Worm (Caenorhabditis elegans) whole organism, L1 larva: ENCODE measurements around the gene osm-3.
A peak's percentile ranks its signal among the peaks of the same experiment; 100 is the strongest.

Source experiments
- C16A3.4 ChIP-seq: fragments of 150-350 bp; optimal IDR thresholded peaks from 2 replicates; lab custom pipeline; 2014; ENCODE audit warnings: missing biosample characterization, missing genetic modification characterization
- C34B4.2 ChIP-seq: sonication (generic microtip); optimal IDR thresholded peaks from 2 replicates; lab custom pipeline; 2017; ENCODE audit warnings: mild to moderate bottlenecking, missing genetic modification characterization, missing compliant biosample characterization
- F16B12.6 ChIP-seq: fragments of 150-350 bp; optimal IDR thresholded peaks from 2 replicates; lab custom pipeline; 2014; ENCODE audit warnings: missing biosample characterization, missing genetic modification characterization
- Y116A8C.19 ChIP-seq: sonication (generic microtip); optimal IDR thresholded peaks from 2 replicates; lab custom pipeline; 2016; ENCODE audit warnings: missing compliant biosample characterization, missing genetic modification characterization, borderline replicate concordance
- aha-1 ChIP-seq: fragments of 150-350 bp; optimal IDR thresholded peaks from 2 replicates; lab custom pipeline; 2014; ENCODE audit warnings: missing biosample characterization, missing genetic modification characterization
- ama-1 ChIP-seq: fragments of 150-350 bp; optimal IDR thresholded peaks from 2 replicates; lab custom pipeline; 2014
- blmp-1 ChIP-seq: fragments of 150-350 bp; optimal IDR thresholded peaks from 2 replicates; lab custom pipeline; 2014; ENCODE audit warnings: missing biosample characterization, missing genetic modification characterization
- ceh-82 ChIP-seq, 3 experiments: fragments of 150-350 bp in 1 of 3; sonication (generic microtip) in 2 of 3; optimal IDR thresholded peaks; 2 replicates each; lab custom pipeline; 2014 to 2017; ENCODE audit warnings: missing biosample characterization in 3 of 3, missing genetic modification characterization in 3 of 3
- efl-1 ChIP-seq, 4 experiments: fragments of 150-350 bp; optimal IDR thresholded peaks in 3 of 4; peaks in 1 of 4; 1 replicate in 1 of 4; 2 replicates in 3 of 4; lab custom pipeline; 2014; ENCODE audit warnings: missing biosample characterization in 2 of 4, missing genetic modification characterization in 2 of 4, missing genetic modification reagents in 2 of 4
- egl-13 ChIP-seq: sonication (generic microtip); optimal IDR thresholded peaks from 2 replicates; lab custom pipeline; 2016; ENCODE audit warnings: missing genotype, missing genetic modification reagents, missing genetic modification characterization, missing compliant biosample characterization
- elt-2 ChIP-seq: sonication (generic microtip); optimal IDR thresholded peaks from 2 replicates; lab custom pipeline; 2016; ENCODE audit warnings: missing genetic modification characterization, mild to moderate bottlenecking, inconsistent platforms, missing compliant biosample characterization, missing genetic modification reagents
- fkh-10 ChIP-seq: sonication (generic microtip); optimal IDR thresholded peaks from 2 replicates; lab custom pipeline; 2017; ENCODE audit warnings: missing biosample characterization, missing genetic modification reagents, missing genetic modification characterization
- fkh-4 ChIP-seq: sonication (generic microtip); optimal IDR thresholded peaks from 2 replicates; lab custom pipeline; 2016; ENCODE audit warnings: missing compliant biosample characterization, missing genetic modification characterization, borderline replicate concordance
- hlh-4 ChIP-seq: sonication (generic microtip); optimal IDR thresholded peaks from 2 replicates; lab custom pipeline; 2016; ENCODE audit warnings: mild to moderate bottlenecking, missing genetic modification characterization, missing compliant biosample characterization
- irx-1 ChIP-seq: sonication (generic microtip); optimal IDR thresholded peaks from 2 replicates; lab custom pipeline; 2016; ENCODE audit warnings: missing genetic modification characterization, missing compliant biosample characterization
- isw-1 ChIP-seq: fragments of 200-800 bp; sonication (Bioruptor generic); IDR thresholded peaks from 2 replicates; pipeline ENCODE4 v1.3.6; 2022; ENCODE audit warnings: missing genetic modification characterization, missing compliant biosample characterization
- lin-14 ChIP-seq: fragments of 200-800 bp; sonication (Bioruptor generic); optimal IDR thresholded peaks from 2 replicates; lab custom pipeline; 2018; ENCODE audit warnings: mild to moderate bottlenecking, missing genetic modification characterization, moderate library complexity, missing compliant biosample characterization
- lin-15B ChIP-seq: fragments of 150-350 bp; sonication (generic microtip); optimal IDR thresholded peaks from 3 replicates; lab custom pipeline; 2014; ENCODE audit warnings: missing biosample characterization, missing genetic modification characterization
- lin-35 ChIP-seq, 2 experiments: fragments of 150-350 bp; optimal IDR thresholded peaks; 2 replicates each; lab custom pipeline; 2014; ENCODE audit warnings: missing biosample characterization in 2 of 2, missing genetic modification characterization in 2 of 2, missing genetic modification reagents in 2 of 2
- lsy-2 ChIP-seq, 2 experiments: fragments of 150-350 bp; optimal IDR thresholded peaks; 2 replicates each; lab custom pipeline; 2014; ENCODE audit warnings: missing biosample characterization in 2 of 2, missing genetic modification characterization in 2 of 2
- mdl-1 ChIP-seq, 2 experiments: fragments of 150-350 bp; optimal IDR thresholded peaks; 2 replicates each; lab custom pipeline; 2014 to 2017; ENCODE audit warnings: missing biosample characterization in 2 of 2, missing genetic modification characterization in 2 of 2, inconsistent platforms in 1 of 2
- mef-2 ChIP-seq: fragments of 150-350 bp; optimal IDR thresholded peaks from 2 replicates; lab custom pipeline; 2014; ENCODE audit warnings: missing biosample characterization, missing genetic modification characterization
- mep-1 ChIP-seq: fragments of 150-350 bp; optimal IDR thresholded peaks from 2 replicates; lab custom pipeline; 2014; ENCODE audit warnings: missing biosample characterization, missing genetic modification characterization
- nhr-11 ChIP-seq: fragments of 150-350 bp; optimal IDR thresholded peaks from 2 replicates; lab custom pipeline; 2014; ENCODE audit warnings: missing biosample characterization, missing genetic modification characterization
- nhr-19 ChIP-seq: fragments of 200-800 bp; sonication (Bioruptor generic); conservative IDR thresholded peaks from 2 replicates; pipeline ENCODE4 v1.3.6; 2022; ENCODE audit warnings: missing genetic modification characterization, missing compliant biosample characterization
- nhr-237 ChIP-seq: fragments of 150-350 bp; optimal IDR thresholded peaks from 2 replicates; lab custom pipeline; 2014; ENCODE audit warnings: missing biosample characterization, missing genetic modification characterization
- nhr-47 ChIP-seq: sonication (generic microtip); optimal IDR thresholded peaks from 2 replicates; lab custom pipeline; 2016; ENCODE audit warnings: mild to moderate bottlenecking, missing genetic modification characterization, moderate library complexity, missing compliant biosample characterization
- nhr-71 ChIP-seq: sonication (generic microtip); optimal IDR thresholded peaks from 2 replicates; lab custom pipeline; 2016; ENCODE audit warnings: mild to moderate bottlenecking, missing genetic modification characterization, moderate library complexity, missing compliant biosample characterization
- nhr-76 ChIP-seq: sonication (generic microtip); optimal IDR thresholded peaks from 2 replicates; lab custom pipeline; 2017; ENCODE audit warnings: missing biosample characterization, missing genetic modification characterization
- nhr-77 ChIP-seq: fragments of 150-350 bp; optimal IDR thresholded peaks from 2 replicates; lab custom pipeline; 2014; ENCODE audit warnings: missing biosample characterization, missing genetic modification characterization
- nhr-84 ChIP-seq: sonication (generic microtip); optimal IDR thresholded peaks from 2 replicates; lab custom pipeline; 2017; ENCODE audit warnings: missing biosample characterization, missing genetic modification characterization
- nhr-85 ChIP-seq: sonication (generic microtip); peaks from one replicate; lab custom pipeline; 2016; ENCODE audit warnings: missing genetic modification characterization, inconsistent platforms, missing compliant biosample characterization
- nhr-90 ChIP-seq: sonication (generic microtip); optimal IDR thresholded peaks from 2 replicates; lab custom pipeline; 2016; ENCODE audit warnings: mild to moderate bottlenecking, missing genetic modification characterization, missing compliant biosample characterization; ENCODE audit not compliant: poor library complexity
- pag-3 ChIP-seq: sonication (generic microtip); optimal IDR thresholded peaks from 2 replicates; lab custom pipeline; 2017; ENCODE audit warnings: missing genetic modification characterization, mild to moderate bottlenecking, missing compliant biosample characterization, antibody characterized with exemption, borderline replicate concordance; ENCODE audit not compliant: insufficient read depth
- pqm-1 ChIP-seq: sonication (generic microtip); optimal IDR thresholded peaks from 3 replicates; lab custom pipeline; 2017; ENCODE audit warnings: missing biosample characterization, missing genetic modification characterization
- skn-1 ChIP-seq: fragments of 150-350 bp; optimal IDR thresholded peaks from 2 replicates; lab custom pipeline; 2014; ENCODE audit warnings: missing biosample characterization, missing genetic modification characterization
- sox-4 ChIP-seq: sonication (generic microtip); optimal IDR thresholded peaks from 2 replicates; lab custom pipeline; 2016; ENCODE audit warnings: missing genetic modification characterization, missing compliant biosample characterization
- sup-37 ChIP-seq: fragments of 200-800 bp; sonication (Bioruptor generic); optimal IDR thresholded peaks from 2 replicates; lab custom pipeline; 2018; ENCODE audit warnings: mild to moderate bottlenecking, missing genetic modification characterization, missing compliant biosample characterization
- unc-62 ChIP-seq: fragments of 150-350 bp; optimal IDR thresholded peaks from 2 replicates; lab custom pipeline; 2014; ENCODE audit warnings: missing biosample characterization, missing genetic modification reagents, missing genetic modification characterization
- unc-86 ChIP-seq: sonication (generic microtip); optimal IDR thresholded peaks from 2 replicates; lab custom pipeline; 2016; ENCODE audit warnings: missing genetic modification characterization, missing compliant biosample characterization
- unc-98 ChIP-seq: fragments of 200-800 bp; sonication (Bioruptor generic); IDR thresholded peaks from 2 replicates; pipeline ENCODE4 v1.3.6; 2022; ENCODE audit warnings: missing genetic modification characterization, missing compliant biosample characterization
- vab-15 ChIP-seq: sonication (generic microtip); optimal IDR thresholded peaks from 2 replicates; lab custom pipeline; 2017; ENCODE audit warnings: missing genotype, mild to moderate bottlenecking, missing genetic modification characterization, missing compliant biosample characterization

Gene osm-3

ce11 chrIV:3824720-3825119 lies 23.9 kb upstream of the osm-3 start (continued):
- TF ChIP-seq pag-3 (no peak), skn-1 (tag; lab: Kevin White, UChicago) (peak; percentile 17), mep-1 (tag; lab: Kevin White, UChicago) (peak; percentile 30), nhr-90 (tag; lab: Kevin White, UChicago) (no peak), ama-1 (no peak), ceh-82 (tag; optimal IDR thresholded peaks at IDR 0.05; lab: Kevin White, UChicago) (peak in 2 of 3 experiments; percentile 31 to 59), nhr-76 (tag; lab: Kevin White, UChicago) (no peak), mef-2 (tag; lab: Kevin White, UChicago) (no peak), lin-15B (no peak), unc-98 (GFP tag; lab: Robert Waterston, UW) (no peak), nhr-84 (tag; lab: Kevin White, UChicago) (no peak), Y116A8C.19 (tag; lab: Kevin White, UChicago) (no peak), aha-1 (no peak), nhr-19 (GFP tag; lab: Robert Waterston, UW) (no peak), mdl-1 (tag; optimal IDR thresholded peaks at IDR 0.05; lab: Kevin White, UChicago) (peak in 1 of 2 experiments; percentile 23), unc-62 (GFP tag; lab: Kevin White, UChicago) (no peak), C34B4.2 (no peak), nhr-77 (tag; lab: Kevin White, UChicago) (no peak), isw-1 (GFP tag; lab: Robert Waterston, UW) (peak; percentile 15), lin-35 (GFP tag; optimal IDR thresholded peaks at IDR 0.05; lab: Kevin White, UChicago) (peak in 1 of 2 experiments; percentile 15), efl-1 (optimal IDR thresholded peaks at IDR 0.05; lab: Kevin White, UChicago) (peak; percentile 20 to 30), efl-1 (GFP tag; optimal IDR thresholded peaks at IDR 0.05 in 1 of 2; lab: Kevin White, UChicago) (no peak), fkh-4 (no peak), lsy-2 (tag; optimal IDR thresholded peaks at IDR 0.05; lab: Kevin White, UChicago) (peak; percentile 10 to 20), elt-2 (tag; lab: Kevin White, UChicago) (no peak), blmp-1 (tag; lab: Kevin White, UChicago) (no peak), vab-15 (no peak), nhr-237 (tag; lab: Kevin White, UChicago) (no peak), irx-1 (tag; lab: Kevin White, UChicago) (no peak), hlh-4 (tag; lab: Kevin White, UChicago) (no peak), nhr-85 (tag; lab: Kevin White, UChicago) (peak; percentile 41), C16A3.4 (no peak), F16B12.6 (tag; lab: Kevin White, UChicago) (no peak), egl-13 (tag; lab: Kevin White, UChicago) (no peak)
- TF ChIP-seq, all 84 proteins: peak for 20

DNA sequence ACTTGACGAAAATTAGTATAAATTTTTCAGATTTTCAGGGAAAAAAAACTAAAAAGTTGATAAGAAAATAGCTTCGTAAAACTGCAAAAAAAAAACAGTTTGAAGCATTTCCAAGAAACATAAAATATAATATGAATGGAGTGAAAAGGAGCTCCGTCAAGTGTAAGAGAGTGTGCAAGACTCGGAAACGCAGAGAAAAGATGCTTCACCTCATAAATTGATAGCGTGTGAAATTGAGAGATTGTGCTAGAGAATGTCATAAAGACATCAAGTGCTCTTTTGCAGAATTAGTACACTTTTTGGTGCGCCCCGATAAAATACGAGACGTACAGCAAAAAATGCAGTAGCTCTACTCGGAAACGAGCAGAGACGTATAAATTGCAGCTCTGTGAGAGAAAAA lies 20.7 kb upstream of the osm-3 start:
- peak; percentile 34 for TF ChIP-seq nhr-71
- TF ChIP-seq unc-86 (tag; lab: Kevin White, UChicago): peak; percentile 65
- no peak for TF ChIP-seq C16A3.4
- no peak for TF ChIP-seq sup-37 (GFP tag; lab: Kevin White, UChicago)
- TF ChIP-seq sox-4: no peak
- peak; percentile 13 for TF ChIP-seq nhr-47 (tag; lab: Kevin White, UChicago)
- no peak for TF ChIP-seq pqm-1 (tag; lab: Kevin White, UChicago)
- TF ChIP-seq nhr-11: no peak
- TF ChIP-seq lin-14 (GFP tag; lab: Kevin White, UChicago): peak; percentile 32
- peak; percentile 43 for TF ChIP-seq elt-2 (tag; lab: Kevin White, UChicago)
- no peak for TF ChIP-seq efl-1 (optimal IDR thresholded peaks at IDR 0.05; lab: Kevin White, UChicago)
- peak in 1 of 2 experiments; percentile 42 for TF ChIP-seq efl-1 (GFP tag; optimal IDR thresholded peaks at IDR 0.05 in 1 of 2; lab: Kevin White, UChicago)

DNA sequence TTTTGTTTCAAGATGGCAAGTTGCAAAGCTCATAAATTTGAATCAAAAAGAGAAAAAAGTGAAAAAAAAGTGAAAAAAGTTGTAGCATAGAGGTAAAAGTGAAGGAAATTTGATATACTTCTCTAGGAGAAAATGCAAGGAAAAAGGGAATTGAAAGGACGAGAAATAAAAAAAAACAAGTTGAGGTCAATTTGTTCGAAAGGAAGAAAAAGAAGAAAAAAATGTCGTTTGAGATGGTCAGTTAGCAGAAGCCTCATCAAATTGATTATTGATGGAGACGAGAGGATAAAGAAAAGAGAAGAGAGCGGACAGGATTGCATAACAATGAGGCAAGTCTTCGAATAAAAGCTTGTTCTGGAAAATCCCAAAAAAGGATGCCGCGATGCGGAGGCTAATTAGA lies 19.3 kb upstream of the osm-3 start:
- TF ChIP-seq sox-4 (no peak), blmp-1 (tag; lab: Kevin White, UChicago) (peak; percentile 20), nhr-85 (tag; lab: Kevin White, UChicago) (peak; percentile 9), pqm-1 (tag; lab: Kevin White, UChicago) (no peak), fkh-10 (GFP tag; lab: Kevin White, UChicago) (peak; percentile 95), lin-14 (GFP tag; lab: Kevin White, UChicago) (peak; percentile 30)
